Worm (Caenorhabditis elegans): Measurements from ENCODE around the gene oac-40.

oac-40 gene

DNA sequence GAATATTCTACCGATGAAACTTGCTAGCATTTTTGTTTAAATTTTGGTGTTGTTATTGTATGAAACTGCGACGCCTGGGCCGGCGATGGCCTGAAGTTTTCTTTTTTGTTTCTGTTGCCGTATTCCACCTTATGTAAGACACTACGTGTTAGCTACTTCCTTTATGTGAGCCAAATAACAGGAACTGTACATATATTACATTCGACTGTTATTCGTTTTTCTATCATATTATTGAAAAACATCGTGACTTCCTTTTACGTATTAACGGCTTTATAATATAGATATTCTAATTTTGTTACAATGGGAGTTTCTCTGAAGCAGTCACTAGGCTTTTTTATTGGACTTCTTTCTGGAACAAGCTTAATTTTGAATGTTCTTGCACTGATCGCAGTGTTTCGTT, 11.3 kb upstream of the oac-40 start, which contains the start of gene srx-3:
Gene srx-3, plus strand, starts transcription at position 301 of the 400 bp plus-strand sequence.
- TF ChIP-seq W03F9.2 (tag; optimal IDR thresholded peaks at IDR 0.05), result no peak
- TF ChIP-seq him-1 (tag; optimal IDR thresholded peaks at IDR 0.05), result no peak
- TF ChIP-seq dao-5 (tag; optimal IDR thresholded peaks at IDR 0.05), result no peak

DNA sequence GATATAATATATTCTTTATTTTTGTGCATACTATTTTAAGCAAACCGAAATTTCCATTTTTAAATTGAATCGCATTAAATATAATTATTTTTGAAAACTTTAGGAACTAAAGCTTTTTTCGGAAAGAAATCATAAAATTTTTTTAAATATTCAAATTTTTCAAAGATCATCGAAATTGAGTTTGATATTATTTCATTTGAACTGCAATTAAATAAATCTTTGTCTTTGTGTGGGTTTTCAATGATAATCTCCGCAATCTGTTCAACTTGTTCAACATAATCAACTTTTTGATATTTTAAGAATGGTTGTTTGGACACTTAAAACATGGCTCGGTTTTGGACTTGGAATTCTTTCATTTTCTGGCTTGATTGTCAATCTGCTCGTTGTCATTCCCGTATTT, 7.4 kb upstream of the oac-40 start, which contains the start of gene srx-2:
Gene srx-2, plus strand, starts transcription at position 301 of the 400 bp plus-strand sequence.
- no peak for TF ChIP-seq him-1 (tag; optimal IDR thresholded peaks at IDR 0.05)
- no peak for TF ChIP-seq W03F9.2 (tag; optimal IDR thresholded peaks at IDR 0.05)
- TF ChIP-seq dao-5 (tag; optimal IDR thresholded peaks at IDR 0.05), result no peak

DNA sequence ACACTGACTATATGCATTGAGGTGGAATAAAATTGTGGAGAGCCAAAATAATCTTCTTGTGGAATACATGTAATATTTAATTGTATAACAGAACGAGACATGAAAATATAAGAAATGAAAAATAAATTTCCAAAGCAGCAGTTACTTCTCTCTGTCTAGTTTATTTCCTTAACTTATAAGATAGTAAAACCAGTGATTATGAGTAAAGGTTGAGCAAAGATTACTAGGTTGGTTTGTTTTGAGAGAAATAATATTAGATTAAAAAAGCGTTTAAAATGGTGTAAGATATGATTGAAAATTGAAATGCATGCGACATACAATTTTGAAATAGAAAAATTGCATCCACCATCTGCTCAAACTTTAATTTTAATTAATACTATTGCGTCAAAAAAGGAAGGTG, 2.8 kb upstream of the oac-40 start, which contains the start of gene srh-201:
Gene srh-201, minus strand, starts transcription at position 101 of the 400 bp plus-strand sequence.
- no peak for TF ChIP-seq W03F9.2 (tag; optimal IDR thresholded peaks at IDR 0.05)
- no peak for TF ChIP-seq dao-5 (tag; optimal IDR thresholded peaks at IDR 0.05)
- no peak for TF ChIP-seq him-1 (tag; optimal IDR thresholded peaks at IDR 0.05)

DNA sequence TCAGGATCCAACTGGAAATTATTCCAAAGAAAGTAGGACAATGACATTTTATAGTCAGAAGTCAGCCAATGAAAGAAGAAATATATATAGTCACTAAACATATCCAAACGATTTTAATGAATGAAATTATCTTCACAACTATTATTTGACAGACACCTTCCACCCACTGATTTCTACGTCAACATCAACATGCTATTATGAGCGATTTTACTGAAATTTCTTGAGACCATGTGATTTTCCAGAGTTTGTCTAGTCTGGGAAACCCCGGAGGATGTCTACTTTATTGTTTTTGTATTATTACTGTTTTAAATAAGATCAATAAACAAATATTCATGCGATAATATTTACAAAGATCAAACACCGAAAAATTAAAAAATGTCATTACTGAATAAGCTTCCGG, 1.0 kb upstream of the oac-40 start, which contains the start of gene srt-18:
Gene srt-18, minus strand, starts transcription at position 101 of the 400 bp plus-strand sequence.
- TF ChIP-seq W03F9.2 (tag; optimal IDR thresholded peaks at IDR 0.05) (no peak), dao-5 (tag; optimal IDR thresholded peaks at IDR 0.05) (no peak), him-1 (tag; optimal IDR thresholded peaks at IDR 0.05) (no peak)

DNA sequence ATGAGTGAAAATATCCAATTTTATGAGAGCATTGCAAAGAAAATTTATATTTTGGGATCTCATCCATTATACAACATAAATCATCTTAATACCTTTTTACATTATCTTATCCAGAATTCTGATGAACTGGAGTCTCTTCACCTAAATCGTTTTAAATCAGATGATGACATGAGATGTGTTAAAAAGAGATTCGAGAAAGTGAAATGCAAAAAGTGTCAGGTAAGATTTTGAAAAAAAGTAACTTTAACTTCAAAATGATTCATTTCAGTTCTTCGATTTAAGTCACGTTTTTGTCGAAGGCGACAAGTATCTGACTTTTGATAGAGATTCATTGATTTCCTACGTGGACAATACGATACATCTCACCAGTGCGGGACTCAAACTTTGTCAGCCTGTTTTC, 2.3 kb downstream of the oac-40 start:
- no peak for TF ChIP-seq him-1 (tag; optimal IDR thresholded peaks at IDR 0.05)

DNA sequence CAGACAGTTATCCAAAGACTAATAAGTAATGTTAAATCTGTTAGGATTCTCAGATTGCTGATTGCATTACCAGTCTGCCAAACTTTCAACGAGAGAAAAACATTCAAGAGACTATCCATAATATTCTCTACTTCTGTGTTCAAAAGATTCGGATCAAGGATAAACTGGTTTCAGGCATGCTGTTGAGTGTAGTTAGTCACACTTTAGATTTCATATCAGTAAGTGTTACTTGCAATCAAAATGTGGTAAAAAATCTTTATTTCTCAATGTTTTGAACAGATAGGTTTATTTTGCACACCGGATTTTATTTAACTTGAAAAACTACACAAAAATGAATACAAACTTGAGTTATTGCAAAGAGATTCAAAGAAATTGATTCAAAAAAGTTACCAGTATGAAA, 5.5 kb downstream of the oac-40 start, which contains the start of gene oac-41:
Gene oac-41, minus strand, starts transcription at position 101 of the 400 bp plus-strand sequence.
- no peak for TF ChIP-seq W03F9.2 (tag; optimal IDR thresholded peaks at IDR 0.05)
- TF ChIP-seq him-1 (tag; optimal IDR thresholded peaks at IDR 0.05), result no peak
- no peak for TF ChIP-seq dao-5 (tag; optimal IDR thresholded peaks at IDR 0.05)

DNA sequence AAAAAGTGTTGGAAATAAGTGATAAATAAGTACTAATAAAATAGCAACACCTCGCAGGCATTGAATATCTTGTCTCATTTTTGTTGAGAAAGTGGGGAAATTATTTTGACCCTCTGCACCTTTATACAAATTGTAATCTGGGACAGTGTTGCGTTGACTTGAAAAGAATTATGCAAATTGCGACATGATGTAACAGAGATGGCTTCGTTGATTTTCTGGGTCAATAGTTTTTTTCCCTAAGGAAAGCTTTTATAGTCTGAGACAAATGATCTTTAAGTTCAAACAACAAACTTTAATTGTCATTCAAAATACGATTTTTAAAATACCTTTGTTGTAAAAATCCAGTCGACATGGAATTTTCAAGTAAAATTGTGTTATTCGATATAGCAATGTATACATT, 8.1 kb downstream of the oac-40 start, which contains the start of gene bus-1:
Gene bus-1, minus strand, starts transcription at position 101 of the 400 bp plus-strand sequence.
- no peak for TF ChIP-seq W03F9.2 (tag; optimal IDR thresholded peaks at IDR 0.05)
- no peak for TF ChIP-seq him-1 (tag; optimal IDR thresholded peaks at IDR 0.05)
- TF ChIP-seq dao-5 (tag; optimal IDR thresholded peaks at IDR 0.05), result no peak

DNA sequence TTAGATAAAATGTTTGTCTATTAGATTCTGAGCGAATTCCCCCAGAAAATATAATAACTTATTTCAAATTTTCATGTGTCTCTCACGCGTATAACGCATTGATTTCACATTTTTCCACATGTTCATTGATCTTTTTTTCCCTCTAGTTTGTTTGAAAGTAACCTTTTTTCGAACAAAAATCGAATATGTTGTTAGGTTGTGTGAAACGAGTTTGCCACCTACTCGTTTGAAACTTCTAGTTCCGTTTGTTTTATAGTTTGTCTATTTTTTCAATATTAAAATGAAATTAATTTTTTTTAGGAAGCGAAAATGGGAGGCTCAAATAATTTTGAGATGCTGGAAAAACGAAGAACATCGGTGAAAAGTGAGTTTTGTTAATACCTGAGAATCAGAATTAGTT, 13.7 kb downstream of the oac-40 start, which contains the start of gene C25E10.5:
Gene C25E10.5, plus strand, starts transcription at position 301 of the 400 bp plus-strand sequence.
- TF ChIP-seq dao-5 (tag; optimal IDR thresholded peaks at IDR 0.05) (no peak), W03F9.2 (tag; optimal IDR thresholded peaks at IDR 0.05) (no peak), him-1 (tag; optimal IDR thresholded peaks at IDR 0.05) (no peak)

DNA sequence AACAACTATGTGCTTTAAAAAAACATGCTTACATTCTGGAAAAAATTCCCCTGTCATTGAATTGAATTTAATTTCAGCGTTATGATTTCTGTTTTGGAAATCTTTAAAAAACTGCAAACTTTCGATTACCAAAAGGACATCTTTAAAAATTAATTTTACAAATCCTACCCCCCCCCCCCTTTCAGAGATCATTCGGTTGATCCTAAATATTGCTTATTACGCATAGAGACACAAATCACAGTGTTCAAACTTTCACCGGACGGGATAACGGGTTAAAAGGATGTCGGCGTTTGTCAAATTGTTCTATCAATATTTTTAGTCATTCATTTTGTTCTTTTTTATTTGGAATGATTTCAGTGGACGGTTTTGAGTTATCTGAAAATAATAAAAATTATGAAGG, 16.7 kb downstream of the oac-40 start, which contains the start of gene C25E10.4:
Gene C25E10.4, plus strand, starts transcription at position 301 of the 400 bp plus-strand sequence.
- TF ChIP-seq him-1 (tag; optimal IDR thresholded peaks at IDR 0.05), result no peak
- TF ChIP-seq W03F9.2 (tag; optimal IDR thresholded peaks at IDR 0.05), result no peak
- no peak for TF ChIP-seq dao-5 (tag; optimal IDR thresholded peaks at IDR 0.05)

DNA sequence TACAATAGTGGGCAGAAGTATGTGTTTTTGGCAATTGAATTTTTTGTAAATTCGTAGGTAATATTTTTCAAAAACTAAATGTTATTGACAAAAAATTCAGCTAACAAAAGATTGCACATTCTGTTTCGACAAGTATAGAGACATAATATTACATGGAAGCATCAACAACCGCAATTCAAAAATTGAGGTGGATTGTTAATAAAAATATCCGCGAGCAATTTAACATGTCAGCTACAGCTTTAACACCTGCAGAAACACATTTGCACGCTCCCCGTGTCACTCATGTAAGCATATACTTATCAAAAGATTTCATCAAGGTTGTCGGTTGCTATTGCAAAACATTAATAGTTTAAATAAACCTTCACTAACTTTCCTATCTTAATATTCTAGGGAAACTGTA, 19.1 kb downstream of the oac-40 start, which contains the start of gene srsx-34:
Gene srsx-34, plus strand, starts transcription at position 301 of the 400 bp plus-strand sequence.
- TF ChIP-seq dao-5 (tag; optimal IDR thresholded peaks at IDR 0.05) (no peak), W03F9.2 (tag; optimal IDR thresholded peaks at IDR 0.05) (no peak), him-1 (tag; optimal IDR thresholded peaks at IDR 0.05) (no peak)

DNA sequence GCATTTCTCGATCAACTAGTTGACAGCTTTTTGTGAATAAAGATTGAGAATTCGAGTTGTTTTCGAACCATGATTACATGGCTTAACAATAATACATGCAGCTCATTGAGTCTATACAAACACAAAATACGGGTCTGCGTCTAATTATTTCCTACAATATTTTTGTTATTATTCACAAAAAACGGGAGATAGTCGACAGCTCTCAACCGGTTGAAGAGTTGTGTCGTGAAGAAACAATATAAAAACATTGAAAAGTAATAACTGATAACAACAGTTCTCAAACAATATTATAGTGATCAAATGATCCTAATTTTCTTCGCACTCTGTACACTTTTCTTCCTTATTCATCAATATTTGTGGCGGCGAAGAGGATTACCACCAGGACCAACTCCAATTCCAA, 24.5 kb downstream of the oac-40 start, which contains the start of gene cyp-33B1:
Gene cyp-33B1, plus strand, starts transcription at position 301 of the 400 bp plus-strand sequence.
- TF ChIP-seq dao-5 (tag; optimal IDR thresholded peaks at IDR 0.05), result no peak
- no peak for TF ChIP-seq W03F9.2 (tag; optimal IDR thresholded peaks at IDR 0.05)
- no peak for TF ChIP-seq him-1 (tag; optimal IDR thresholded peaks at IDR 0.05)

DNA sequence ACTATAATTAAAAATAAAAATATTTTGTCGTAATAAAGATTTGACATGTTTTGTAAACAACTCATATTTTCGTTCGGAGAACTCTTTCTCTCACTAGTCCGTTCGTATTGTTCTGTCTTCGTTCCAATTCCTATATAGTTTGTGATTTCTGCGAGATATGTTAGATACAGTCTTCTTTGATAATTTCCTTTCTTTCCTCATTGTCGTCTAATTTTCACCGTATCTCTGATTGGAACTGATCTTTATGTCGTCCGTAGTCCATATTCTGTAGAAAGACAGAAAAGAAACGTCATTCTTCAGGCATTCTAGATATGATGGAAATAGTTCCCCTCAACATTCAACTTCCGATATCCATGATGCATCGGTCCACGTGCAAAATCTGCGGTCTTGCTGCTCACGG, 28.3 kb downstream of the oac-40 start, which contains the start of gene nhr-30:
Gene nhr-30, plus strand, starts transcription at position 301 of the 400 bp plus-strand sequence.
- TF ChIP-seq W03F9.2 (tag; optimal IDR thresholded peaks at IDR 0.05) (no peak), dao-5 (tag; optimal IDR thresholded peaks at IDR 0.05) (no peak), him-1 (tag; optimal IDR thresholded peaks at IDR 0.05) (no peak)

DNA sequence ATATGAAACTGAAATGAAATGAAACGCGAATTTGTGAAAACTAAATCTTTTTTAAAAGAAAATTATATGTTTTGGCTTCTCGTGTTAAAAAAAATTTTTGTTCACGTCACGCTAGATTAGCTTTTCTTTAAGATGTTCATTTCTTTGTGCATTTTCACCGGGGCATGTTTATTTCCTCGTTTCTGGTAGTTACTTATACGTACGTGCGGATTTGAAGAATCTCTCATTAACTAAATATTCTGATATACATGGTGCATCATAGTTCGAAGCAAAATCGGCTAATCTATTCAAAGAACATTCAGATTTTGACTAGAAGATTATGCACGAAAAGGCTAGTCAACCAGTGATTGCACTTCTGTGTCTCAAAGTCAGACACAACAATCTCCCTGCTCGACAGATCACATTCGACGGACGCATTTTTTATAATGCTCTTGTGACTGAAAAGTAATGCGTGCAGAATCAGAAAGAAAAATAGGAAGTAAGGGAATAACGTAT, 31.0 kb downstream of the oac-40 start, which contains the start of gene C25E10.17:
Gene C25E10.17, minus strand, starts transcription at position 51 of the 495 bp plus-strand sequence.
- TF ChIP-seq dao-5 (tag; optimal IDR thresholded peaks at IDR 0.05) (no peak), W03F9.2 (tag; optimal IDR thresholded peaks at IDR 0.05) (no peak), him-1 (tag; optimal IDR thresholded peaks at IDR 0.05) (no peak)

DNA sequence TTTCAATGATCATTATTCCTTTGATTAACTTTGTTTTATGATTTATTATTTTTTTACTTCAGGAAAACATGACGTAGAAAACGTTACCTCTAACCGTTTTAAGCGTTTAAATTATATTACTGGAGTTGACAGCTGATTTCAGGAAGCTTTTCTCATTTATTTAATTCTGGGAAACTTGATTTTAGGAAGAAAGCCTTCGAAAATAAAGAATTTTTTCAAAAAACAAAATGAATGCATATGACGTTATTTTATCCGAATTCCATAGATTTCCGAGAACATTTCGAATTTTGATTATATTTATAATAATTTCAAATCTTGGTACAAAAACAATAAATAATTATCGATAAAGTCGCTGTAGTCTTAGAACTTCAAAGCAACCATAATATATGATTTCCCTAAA, 32.7 kb downstream of the oac-40 start:
- no peak for TF ChIP-seq W03F9.2 (tag; optimal IDR thresholded peaks at IDR 0.05)
- no peak for TF ChIP-seq dao-5 (tag; optimal IDR thresholded peaks at IDR 0.05)
- TF ChIP-seq him-1 (tag; optimal IDR thresholded peaks at IDR 0.05), result no peak
